Worm (Caenorhabditis elegans): ENCODE data around the gene rsp-8.

rsp-8 gene

DNA sequence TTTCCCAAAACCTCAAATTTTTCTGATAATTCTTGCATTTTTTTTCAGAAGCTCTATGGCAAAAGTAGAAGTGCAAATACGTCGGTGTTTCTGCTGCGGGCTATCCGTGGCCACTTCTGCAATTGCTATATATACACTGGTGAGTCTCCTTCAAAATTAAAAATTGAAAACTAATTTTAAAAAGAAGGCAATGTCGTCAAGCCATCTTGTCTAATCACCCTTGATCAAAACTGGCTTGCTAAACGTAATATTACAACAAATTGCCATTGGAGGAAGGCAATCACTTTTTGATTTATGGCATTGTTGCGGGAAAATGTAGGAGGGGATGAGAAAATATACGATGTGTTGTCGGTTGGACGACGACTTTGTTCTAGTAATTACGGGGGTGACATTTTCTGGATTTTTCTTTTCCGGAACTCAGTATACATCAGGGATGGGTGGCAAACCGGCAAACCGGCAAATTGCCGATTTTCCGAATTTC lies 9.7 kb upstream of the rsp-8 start, which contains the start of gene C18D11.1:
C18D11.1 (plus strand) TSS at position 51 of the 481 bp plus-strand sequence.
- TF ChIP-seq sdc-2 (tag; optimal IDR thresholded peaks at IDR 0.05) (no peak), ceh-24 (tag; optimal IDR thresholded peaks at IDR 0.05) (no peak), elt-4 (tag; optimal IDR thresholded peaks at IDR 0.05) (no peak), ceh-22 (tag; optimal IDR thresholded peaks at IDR 0.05) (no peak), ceh-19 (GFP tag; optimal IDR thresholded peaks at IDR 0.05) (no peak), mec-3 (tag; optimal IDR thresholded peaks at IDR 0.05; ENCODE audit: borderline replicate concordance) (no peak), madf-2 (tag; optimal IDR thresholded peaks at IDR 0.05) (no peak), hlh-13 (GFP tag; optimal IDR thresholded peaks at IDR 0.05) (no peak), gmeb-2 (tag; optimal IDR thresholded peaks at IDR 0.05) (no peak), hlh-30 (tag; optimal IDR thresholded peaks at IDR 0.05; ENCODE audit: insufficient read depth) (no peak), npax-4 (tag; optimal IDR thresholded peaks at IDR 0.05) (no peak), eyg-1 (tag; optimal IDR thresholded peaks at IDR 0.05) (no peak), ztf-16 (tag; optimal IDR thresholded peaks at IDR 0.05) (no peak), unc-86 (tag; optimal IDR thresholded peaks at IDR 0.05) (no peak), tbx-2 (tag; optimal IDR thresholded peaks at IDR 0.05) (no peak), ttx-3 (tag; optimal IDR thresholded peaks at IDR 0.05) (no peak)

DNA sequence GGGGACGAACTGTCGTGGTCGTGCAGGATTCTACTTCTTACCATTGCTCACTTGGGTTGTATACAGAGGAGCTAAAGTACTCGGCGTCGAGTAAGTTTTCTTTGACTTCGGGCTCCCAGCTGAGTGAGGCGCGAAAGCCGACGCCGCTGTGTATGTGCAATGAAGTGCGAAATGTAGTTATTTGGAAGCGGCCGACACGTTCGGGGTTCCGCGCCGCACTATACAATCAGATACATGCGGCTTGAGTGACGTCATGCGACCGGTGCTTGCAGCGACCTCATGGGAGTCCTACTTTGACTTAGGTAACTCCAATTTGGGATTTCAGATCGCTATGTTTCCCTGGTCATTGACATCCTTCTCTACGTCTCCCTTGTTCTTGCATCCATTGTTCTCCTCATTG lies 8.4 kb upstream of the rsp-8 start:
- TF ChIP-seq odd-2 (tag; optimal IDR thresholded peaks at IDR 0.05) (no peak), ahr-1 (tag; optimal IDR thresholded peaks at IDR 0.05) (no peak), madf-2 (tag; optimal IDR thresholded peaks at IDR 0.05) (no peak), sox-4 (tag; optimal IDR thresholded peaks at IDR 0.05) (no peak), sdc-2 (tag; optimal IDR thresholded peaks at IDR 0.05) (no peak), unc-42 (tag; optimal IDR thresholded peaks at IDR 0.05) (no peak), elt-4 (tag; optimal IDR thresholded peaks at IDR 0.05) (no peak), pax-1 (tag; optimal IDR thresholded peaks at IDR 0.05) (no peak), ceh-14 (tag; optimal IDR thresholded peaks at IDR 0.05) (no peak), fkh-6 (tag; optimal IDR thresholded peaks at IDR 0.05) (no peak), nhr-11 (tag; optimal IDR thresholded peaks at IDR 0.05) (no peak), pag-3 (tag; optimal IDR thresholded peaks at IDR 0.05; ENCODE audit: borderline replicate concordance) (no peak), hlh-8 (tag; optimal IDR thresholded peaks at IDR 0.05) (no peak), lim-6 (tag; optimal IDR thresholded peaks at IDR 0.05) (no peak)

DNA sequence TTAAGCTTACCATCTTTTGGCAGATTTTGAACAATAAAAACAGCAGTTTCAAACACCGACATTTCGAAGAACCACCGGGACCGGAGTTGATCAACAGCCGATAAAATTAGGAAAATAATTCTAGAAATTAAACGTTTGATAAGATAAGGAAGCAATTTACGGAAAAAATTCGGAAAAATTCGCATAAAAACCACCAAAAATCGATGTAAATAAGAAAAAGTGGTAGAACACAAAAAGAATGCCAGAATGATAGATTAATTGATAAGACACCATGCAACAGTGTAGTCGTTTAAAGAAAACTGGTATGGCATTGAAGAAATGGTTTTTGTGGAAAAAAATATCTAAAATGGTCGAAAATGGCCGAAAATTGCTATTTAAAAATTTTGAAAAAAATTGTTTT lies 3.8 kb upstream of the rsp-8 start, which contains the start of gene maa-1:
maa-1 (minus strand) TSS at position 120 of the 400 bp plus-strand sequence.
- no peak for TF ChIP-seq fax-1 (tag; optimal IDR thresholded peaks at IDR 0.05)
- no peak for TF ChIP-seq T23F11.4 (GFP tag; optimal IDR thresholded peaks at IDR 0.05)
- TF ChIP-seq elt-4 (tag; optimal IDR thresholded peaks at IDR 0.05) = no peak
- TF ChIP-seq che-1 (tag; optimal IDR thresholded peaks at IDR 0.05) = no peak
- no peak for TF ChIP-seq ceh-22 (tag; optimal IDR thresholded peaks at IDR 0.05)
- no peak for TF ChIP-seq mec-3 (tag; optimal IDR thresholded peaks at IDR 0.05; ENCODE audit: borderline replicate concordance)
- no peak for TF ChIP-seq odd-2 (tag; optimal IDR thresholded peaks at IDR 0.05)
- no peak for TF ChIP-seq ceh-19 (GFP tag; optimal IDR thresholded peaks at IDR 0.05)
- no peak for TF ChIP-seq nhr-232 (tag; optimal IDR thresholded peaks at IDR 0.05)
- TF ChIP-seq rnt-1 (tag; optimal IDR thresholded peaks at IDR 0.05) = no peak
- no peak for TF ChIP-seq unc-3 (GFP tag; conservative IDR thresholded peaks at IDR 0.05)
- no peak for TF ChIP-seq unc-3 (tag; optimal IDR thresholded peaks at IDR 0.05)
- TF ChIP-seq C08G9.2 (tag; optimal IDR thresholded peaks at IDR 0.05) = no peak
- no peak for TF ChIP-seq tbx-7 (tag; optimal IDR thresholded peaks at IDR 0.05)

DNA sequence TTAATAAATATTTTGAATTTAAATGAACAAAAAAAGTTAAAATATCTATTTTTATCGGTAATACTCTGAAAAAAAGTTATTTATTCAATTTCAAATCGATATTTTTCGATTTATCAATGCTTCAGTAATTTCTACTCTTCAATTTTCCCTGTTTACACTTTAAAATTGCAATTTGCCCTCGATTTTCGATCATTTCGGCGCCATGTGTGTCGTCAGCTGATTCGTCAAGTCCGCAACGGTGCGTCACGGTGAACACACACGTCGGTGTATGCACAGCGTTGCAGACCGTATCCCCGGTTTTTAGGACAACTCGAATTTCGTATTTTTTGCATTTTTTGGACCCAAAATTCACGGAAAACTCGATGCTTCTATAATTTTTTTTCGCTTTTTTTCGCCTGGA lies 3.0 kb upstream of the rsp-8 start, which contains the start of gene C18D11.3:
C18D11.3 (plus strand) TSS at position 189 of the 400 bp plus-strand sequence.
- TF ChIP-seq elt-2 (tag; optimal IDR thresholded peaks at IDR 0.05) = peak; percentile 20
- TF ChIP-seq hlh-30 (tag; optimal IDR thresholded peaks at IDR 0.05; ENCODE audit: insufficient read depth) = peak; percentile 95
- no peak for TF ChIP-seq zip-5 (tag; optimal IDR thresholded peaks at IDR 0.05)
- TF ChIP-seq ceh-31 (tag; optimal IDR thresholded peaks at IDR 0.05) = peak; percentile 52
- TF ChIP-seq ceh-48 (tag; optimal IDR thresholded peaks at IDR 0.05) = peak; percentile 23
- no peak for TF ChIP-seq ceh-2 (tag; optimal IDR thresholded peaks at IDR 0.05)
- no peak for TF ChIP-seq ceh-14 (tag; optimal IDR thresholded peaks at IDR 0.05)
- peak; percentile 45 for TF ChIP-seq unc-55 (GFP tag; optimal IDR thresholded peaks at IDR 0.05)
- no peak for TF ChIP-seq pha-2 (tag; optimal IDR thresholded peaks at IDR 0.05)
- no peak for TF ChIP-seq pros-1 (tag; optimal IDR thresholded peaks at IDR 0.05)
- peak; percentile 15 for TF ChIP-seq unc-42 (tag; optimal IDR thresholded peaks at IDR 0.05)
- TF ChIP-seq ceh-30 (tag; optimal IDR thresholded peaks at IDR 0.05) = peak; percentile 70
- peak; percentile 63 for TF ChIP-seq ceh-18 (tag; optimal IDR thresholded peaks at IDR 0.05)
- peak; percentile 86 for TF ChIP-seq nfya-1 (tag; optimal IDR thresholded peaks at IDR 0.05)
- TF ChIP-seq hlh-13 (GFP tag; optimal IDR thresholded peaks at IDR 0.05) = no peak
- peak; percentile 77 for TF ChIP-seq tbx-2 (tag; optimal IDR thresholded peaks at IDR 0.05)
- no peak for TF ChIP-seq sox-2 (GFP tag; IDR thresholded peaks at IDR 0.05)

Measured in whole organism, late embryonic.